Fruit fly (Drosophila melanogaster): ENCODE data around the gene CecC.

Gene CecC

DNA sequence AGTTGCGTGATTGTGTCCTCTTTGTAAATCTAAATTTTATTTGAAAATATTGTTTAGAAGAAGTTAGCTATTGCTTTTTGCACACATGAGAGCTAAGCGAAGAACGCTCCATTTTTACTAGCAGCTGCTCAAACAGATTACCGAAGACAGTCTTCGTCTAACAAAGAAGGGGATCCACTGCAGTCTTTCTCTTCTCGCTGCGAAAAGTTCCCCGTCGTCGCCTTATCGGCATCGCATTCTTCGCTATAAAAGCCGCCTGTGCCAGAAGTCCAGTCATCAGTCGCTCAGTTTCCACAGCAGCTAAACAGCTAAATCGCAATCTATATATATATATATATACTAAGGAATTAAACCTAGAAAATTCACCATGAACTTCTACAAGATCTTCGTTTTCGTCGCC lies at the start of gene CecC:
TSS of gene CecC (plus strand) at position 275 of the 400 bp plus-strand sequence.
- no peak for TF ChIP-seq CG17801 (GFP tag; optimal IDR thresholded peaks at IDR 0.05; ENCODE audit: partially characterized antibody)

DNA sequence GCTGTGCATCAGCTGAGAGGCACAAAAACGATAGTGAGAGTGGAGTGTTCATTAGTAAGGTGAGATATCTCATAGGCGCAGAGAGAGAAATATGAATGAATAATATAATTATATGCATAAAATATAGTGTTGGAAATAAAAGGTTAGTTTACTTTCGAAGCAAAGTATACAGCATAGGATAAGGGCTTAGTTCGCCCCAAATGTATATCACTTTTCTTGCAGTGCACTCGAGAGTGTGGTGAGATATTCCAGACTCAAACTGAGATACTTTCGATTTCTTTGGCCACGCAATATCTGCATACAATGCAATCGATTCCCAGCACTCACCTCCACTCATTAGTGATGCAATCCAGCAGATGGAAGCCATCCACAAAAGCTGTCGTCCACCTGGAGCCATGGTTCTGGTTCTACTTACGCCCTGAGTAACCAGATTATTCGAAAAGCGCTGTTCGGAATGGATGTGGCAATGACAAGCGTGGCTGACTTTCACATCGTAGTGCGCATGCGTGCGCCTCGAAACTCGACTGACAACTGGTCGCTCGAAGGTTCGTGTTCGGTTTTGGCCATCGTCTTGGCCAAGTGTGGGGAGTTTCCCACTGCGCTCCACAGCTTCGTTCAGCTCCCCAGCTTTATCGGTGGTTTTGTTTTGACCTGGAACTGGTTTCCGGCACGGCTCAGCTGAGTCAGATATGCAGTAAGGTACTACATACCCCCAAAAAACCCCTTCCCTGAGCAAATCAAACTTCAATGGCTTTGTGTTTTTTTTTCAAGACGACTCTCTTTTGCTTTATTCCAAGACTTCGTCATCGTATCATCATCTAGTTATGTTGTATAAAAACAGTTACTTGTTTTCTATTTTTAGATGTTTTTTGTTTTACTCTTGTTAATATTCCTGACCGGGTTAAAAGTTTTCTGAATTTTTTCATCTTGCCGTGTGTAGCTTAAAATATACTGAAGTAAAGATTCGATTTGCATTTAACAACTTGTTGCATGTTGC lies 45.3 kb upstream of the CecC start, which contains the start of gene Rsod:
TSS of gene Rsod (minus strand) at position 537 of the 997 bp plus-strand sequence.
- no peak for TF ChIP-seq CG17801 (GFP tag; optimal IDR thresholded peaks at IDR 0.05; ENCODE audit: partially characterized antibody)

DNA sequence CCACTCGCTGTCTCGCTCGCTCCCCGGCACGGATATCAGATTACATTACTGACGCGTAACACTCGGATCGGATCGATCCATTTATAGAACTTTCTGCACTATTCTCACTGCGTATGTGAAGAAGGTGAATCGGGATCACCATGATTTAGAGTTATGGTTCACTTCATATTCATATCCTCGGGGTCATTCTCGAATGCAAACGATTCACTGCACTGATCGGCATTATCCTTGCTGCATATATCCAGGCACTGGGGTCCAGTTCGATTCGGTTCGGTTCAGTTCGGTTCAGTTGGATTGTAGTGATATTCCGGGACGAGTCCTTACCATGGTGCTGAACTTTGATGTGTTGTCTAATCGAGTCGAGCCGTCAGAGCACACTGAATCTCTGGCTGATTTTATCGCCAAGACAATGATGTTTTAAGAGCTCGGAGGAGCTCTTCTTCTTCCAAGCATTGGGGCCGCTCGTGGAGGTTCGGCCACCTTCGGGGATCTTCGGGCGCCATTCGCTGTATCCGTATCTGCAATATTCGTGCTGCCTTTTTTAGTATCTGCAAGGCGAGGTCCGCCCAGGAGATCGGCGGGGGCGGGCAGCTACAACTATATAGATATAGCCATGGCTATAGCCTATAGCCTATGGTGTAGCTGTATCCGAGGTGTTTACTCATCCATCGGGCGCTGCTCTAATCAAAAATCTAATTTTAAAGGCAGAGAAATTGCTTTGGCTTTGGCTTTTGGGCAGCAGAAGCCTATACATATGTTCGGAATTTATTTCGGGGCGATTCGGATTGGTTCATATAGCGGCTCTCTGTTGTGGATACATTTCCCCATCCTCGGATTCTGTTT lies 41.9 kb upstream of the CecC start, which contains the start of gene Mlc2:
TSS of gene Mlc2 (minus strand) at position 392 of the 843 bp plus-strand sequence.
- TF ChIP-seq CG17801 (GFP tag; optimal IDR thresholded peaks at IDR 0.05; ENCODE audit: partially characterized antibody) = no peak

DNA sequence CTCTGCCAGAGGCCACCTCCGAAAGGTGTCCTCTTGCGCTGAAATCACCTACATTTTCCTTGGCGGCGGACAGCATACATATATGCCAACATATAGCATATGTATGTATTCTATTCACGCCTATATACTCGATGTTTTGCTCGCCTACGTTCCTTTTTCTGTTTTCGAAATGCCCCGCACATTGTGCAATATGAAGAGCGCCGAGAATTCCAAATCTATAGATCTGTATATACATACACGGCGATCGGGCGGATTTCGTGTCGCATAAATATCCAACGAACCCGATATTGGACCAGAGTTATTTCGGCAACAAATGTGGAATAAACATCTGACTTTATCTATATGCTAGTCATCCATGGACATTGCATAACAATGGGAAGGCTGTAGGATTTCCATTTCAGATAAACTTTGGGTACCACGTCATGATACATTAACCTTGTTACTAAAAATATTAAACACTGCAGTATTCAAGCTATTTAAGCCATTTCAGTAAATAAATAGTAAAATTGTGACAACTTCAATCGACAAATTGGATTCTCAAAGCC lies 41.2 kb upstream of the CecC start:
- no peak for TF ChIP-seq CG17801 (GFP tag; optimal IDR thresholded peaks at IDR 0.05; ENCODE audit: partially characterized antibody)

DNA sequence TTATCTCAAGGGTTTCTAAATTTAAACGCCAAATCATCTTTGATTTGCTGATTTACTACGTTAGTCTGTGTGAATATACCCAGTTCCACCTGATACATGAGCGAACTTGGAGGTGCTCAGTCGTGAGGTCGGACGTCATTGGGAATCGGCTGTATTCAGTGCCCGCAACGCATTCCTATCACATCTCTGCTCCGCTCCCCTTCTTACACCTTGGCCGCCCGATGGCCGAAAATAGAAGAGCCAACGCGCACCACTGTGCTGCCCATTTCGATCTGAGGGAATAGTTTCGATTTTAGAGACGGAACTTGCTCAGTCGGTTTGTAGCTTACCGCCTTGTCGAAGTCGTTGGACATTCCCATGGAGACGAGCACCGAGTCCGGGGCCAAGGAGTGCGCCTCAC lies 40.0 kb upstream of the CecC start:
- no peak for TF ChIP-seq CG17801 (GFP tag; optimal IDR thresholded peaks at IDR 0.05; ENCODE audit: partially characterized antibody)

DNA sequence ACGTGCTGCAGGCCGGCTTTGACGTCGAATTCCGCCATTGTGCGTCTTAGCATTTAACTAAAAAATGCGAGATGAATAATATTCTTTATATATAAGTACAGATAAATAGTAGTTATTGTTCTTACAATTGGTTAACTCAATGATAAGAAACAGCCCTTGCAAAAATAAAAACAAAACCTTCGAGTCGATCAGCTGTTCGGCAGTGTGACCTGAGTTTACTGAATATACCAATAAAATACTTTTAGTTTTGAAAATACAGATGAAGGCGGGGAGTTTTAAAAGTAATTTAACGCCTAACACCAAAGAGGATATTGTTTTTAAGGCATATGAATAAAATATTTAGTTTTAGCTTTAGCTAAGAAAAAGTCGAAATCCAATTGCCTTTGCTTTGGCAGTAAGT lies 38.8 kb upstream of the CecC start, which contains the start of the genes CG1983 and CG15530:
TSS of gene CG1983 (minus strand) at position 207 of the 400 bp plus-strand sequence.
TSS of gene CG15530 (plus strand) at position 384 of the 400 bp plus-strand sequence.
- TF ChIP-seq CG17801 (GFP tag; optimal IDR thresholded peaks at IDR 0.05; ENCODE audit: partially characterized antibody) = no peak

DNA sequence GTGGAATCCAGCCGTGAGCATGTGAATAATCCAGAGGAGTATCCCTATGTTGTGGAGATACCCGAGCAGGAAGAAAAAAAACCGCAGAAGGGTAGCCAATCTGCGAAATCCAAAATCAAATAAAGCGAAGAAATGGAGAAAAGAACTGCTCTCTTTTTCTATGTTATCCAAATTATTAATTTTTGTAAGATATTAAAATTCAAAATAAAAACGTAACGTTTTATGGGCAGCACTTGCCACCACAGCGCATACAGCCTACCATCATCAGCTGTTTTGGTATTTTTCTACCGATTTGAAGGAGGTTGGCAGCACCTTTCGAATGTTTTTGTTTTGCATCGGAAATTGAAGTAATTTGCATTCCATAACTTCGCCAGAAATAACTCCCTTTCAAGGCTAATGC lies 36.4 kb upstream of the CecC start, which contains the start of gene Bet5:
TSS of gene Bet5 (plus strand) at position 299 of the 400 bp plus-strand sequence.
- TF ChIP-seq CG17801 (GFP tag; optimal IDR thresholded peaks at IDR 0.05; ENCODE audit: partially characterized antibody) = no peak

DNA sequence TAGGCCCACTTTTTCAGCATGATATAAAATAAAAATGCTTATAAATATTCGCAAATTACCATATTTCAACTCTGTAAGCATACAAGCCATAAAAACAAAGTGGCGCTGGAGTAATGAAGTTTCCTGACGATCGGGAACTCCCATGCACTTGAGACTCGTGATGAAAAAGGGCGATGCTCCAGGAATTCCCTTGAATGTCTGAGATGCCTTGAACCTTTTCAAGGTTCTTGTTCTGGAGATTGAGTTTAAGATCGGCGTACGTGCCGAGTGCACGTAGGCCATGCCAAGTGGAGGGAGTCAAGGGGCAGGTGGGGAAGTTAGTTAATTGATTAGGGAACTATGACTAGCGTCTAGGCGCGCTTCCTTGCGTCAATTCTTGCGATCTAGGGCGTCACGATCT lies 32.4 kb upstream of the CecC start:
- no peak for TF ChIP-seq CG17801 (GFP tag; optimal IDR thresholded peaks at IDR 0.05; ENCODE audit: partially characterized antibody)

DNA sequence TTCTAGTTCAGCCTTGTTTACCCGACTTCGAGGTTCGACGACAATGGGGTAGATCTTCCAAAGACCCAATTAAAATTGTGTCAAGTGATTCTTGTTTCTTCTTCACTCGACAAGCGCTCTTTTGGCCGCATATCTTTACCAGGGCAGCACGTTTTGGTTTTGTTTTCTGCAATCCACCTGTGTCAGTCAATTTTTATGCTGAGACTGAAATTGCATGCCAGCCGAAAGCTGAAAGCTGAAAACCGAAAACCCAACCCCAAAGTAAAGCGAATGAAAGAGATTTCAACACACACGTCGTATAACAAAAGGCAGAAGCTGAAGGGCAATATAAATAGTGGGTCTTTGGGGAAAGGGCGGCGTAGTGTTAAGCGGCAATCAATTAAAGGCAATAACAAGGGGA lies 26.9 kb upstream of the CecC start:
- TF ChIP-seq CG17801 (GFP tag; optimal IDR thresholded peaks at IDR 0.05; ENCODE audit: partially characterized antibody) = peak; percentile 14

DNA sequence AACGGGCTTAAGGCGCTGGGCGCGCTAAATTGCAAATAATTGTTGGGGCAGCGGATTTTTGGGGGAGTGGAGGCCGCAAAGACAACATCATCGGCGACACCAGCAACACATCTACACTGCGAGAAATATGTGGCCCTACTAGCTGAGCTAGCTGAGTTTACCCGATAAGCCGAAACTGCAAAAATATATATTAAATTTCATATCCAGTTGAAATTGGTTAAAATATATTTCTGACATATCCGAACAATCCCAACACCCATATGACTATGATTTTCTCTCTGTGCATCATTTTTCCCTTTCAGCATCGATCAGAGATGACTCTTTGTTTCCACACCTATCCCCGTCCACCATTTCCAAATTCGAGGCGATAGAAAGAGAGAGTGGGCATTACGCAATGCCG lies 26.4 kb upstream of the CecC start:
- TF ChIP-seq CG17801 (GFP tag; optimal IDR thresholded peaks at IDR 0.05; ENCODE audit: partially characterized antibody) = no peak

DNA sequence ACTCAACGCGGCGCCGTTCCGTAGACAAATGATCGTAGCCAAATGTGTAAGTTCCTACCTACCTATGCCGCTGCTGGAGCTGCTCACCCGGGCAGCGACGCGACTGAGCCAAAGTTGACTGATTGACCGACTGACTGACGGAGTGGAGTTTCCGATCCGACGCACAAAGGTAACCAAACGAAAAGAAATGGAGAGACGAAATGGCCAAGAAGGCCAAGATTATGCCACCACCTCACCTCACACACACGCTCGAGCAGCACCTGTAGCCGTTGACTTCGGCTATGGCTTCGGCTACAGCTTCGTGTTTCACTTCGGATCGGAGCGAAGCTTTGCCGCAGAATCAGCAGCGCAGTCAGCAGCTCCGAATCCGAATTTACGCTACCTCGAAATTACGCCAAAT lies 25.2 kb upstream of the CecC start, which contains the start of gene CG9747:
TSS of gene CG9747 (minus strand) at position 206 of the 400 bp plus-strand sequence.
- TF ChIP-seq CG17801 (GFP tag; optimal IDR thresholded peaks at IDR 0.05; ENCODE audit: partially characterized antibody) = no peak

DNA sequence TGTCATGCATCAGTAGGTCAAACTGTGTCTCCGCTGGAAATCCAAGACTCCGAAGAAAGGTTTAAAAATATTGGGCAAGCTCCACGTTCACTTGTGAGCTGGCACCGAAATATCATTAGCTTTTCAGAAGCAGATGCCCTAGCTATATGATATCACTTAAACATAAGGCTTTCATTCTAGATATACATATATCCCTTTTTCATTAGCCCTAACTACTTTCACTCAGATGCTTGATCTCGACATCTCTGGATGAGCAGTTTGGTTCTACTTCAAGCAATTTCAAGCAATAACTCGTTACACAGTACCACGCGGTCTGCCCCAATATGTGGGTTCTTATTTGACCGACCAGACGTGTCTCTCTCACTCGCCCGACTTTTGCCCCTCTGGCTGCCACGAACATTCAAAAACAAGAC lies 24.8 kb upstream of the CecC start:
- TF ChIP-seq CG17801 (GFP tag; optimal IDR thresholded peaks at IDR 0.05; ENCODE audit: partially characterized antibody) = peak; percentile 45

DNA sequence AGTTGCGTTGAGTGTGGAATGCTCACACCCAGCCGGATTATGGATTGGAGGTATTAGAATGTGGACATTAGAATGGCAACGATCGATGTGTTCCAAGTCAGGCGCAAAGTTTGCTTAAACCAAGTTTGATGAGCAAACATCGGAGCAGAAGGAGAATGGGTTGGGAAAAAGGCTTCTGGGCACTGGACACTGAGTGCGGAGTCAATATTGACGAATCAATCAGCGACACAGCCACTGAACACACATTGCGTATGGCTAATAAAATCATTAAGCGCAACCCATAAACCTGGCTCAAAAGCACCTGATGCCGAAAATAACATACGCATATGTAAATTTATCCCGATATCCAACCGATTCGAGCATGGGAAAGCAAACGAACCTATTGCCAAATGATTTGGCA lies 22.5 kb upstream of the CecC start:
- TF ChIP-seq CG17801 (GFP tag; optimal IDR thresholded peaks at IDR 0.05; ENCODE audit: partially characterized antibody) = no peak

DNA sequence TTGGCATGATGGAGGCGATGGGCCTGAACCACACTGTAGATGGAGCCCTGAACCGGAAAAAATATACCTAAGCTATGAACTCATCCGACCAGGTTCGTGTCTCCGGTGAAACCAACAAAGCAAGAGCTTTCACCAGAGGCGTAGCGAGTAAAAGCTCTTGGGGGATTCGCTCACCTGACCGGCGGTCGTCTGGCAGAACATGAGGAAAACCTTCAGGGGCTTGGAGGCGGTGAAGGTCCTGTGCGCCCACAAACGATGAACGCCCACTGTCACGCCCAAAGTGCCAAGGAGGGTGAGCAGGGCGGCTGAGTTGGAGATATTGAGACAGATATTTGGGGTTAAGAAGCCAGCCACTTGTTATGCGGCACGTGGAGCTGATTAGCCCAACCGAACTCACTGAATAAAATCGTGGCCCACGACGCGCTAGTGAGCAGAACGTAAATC lies 20.7 kb upstream of the CecC start:
- TF ChIP-seq CG17801 (GFP tag; optimal IDR thresholded peaks at IDR 0.05; ENCODE audit: partially characterized antibody) = peak; percentile 59

DNA sequence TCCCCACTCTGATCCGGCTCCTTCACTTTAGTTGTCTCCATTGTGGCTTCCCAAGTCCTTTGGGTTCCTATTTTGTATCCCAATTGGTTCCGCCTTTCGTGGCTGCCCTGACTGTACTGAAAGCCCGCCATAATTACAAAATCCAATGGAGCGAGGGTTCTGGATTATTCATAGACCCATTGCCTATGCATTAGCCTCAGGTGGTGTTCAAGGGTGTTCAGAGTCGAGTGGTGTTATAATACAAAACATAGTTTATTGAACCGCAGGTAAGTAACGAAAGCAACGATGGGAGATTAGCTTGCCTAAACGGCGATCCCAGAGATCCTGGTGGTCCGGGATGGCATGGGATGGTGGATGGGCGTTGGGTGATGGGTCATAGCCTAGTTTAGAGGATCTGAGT lies 20.2 kb upstream of the CecC start, which contains the start of gene CG15531:
TSS of gene CG15531 (minus strand) at position 101 of the 400 bp plus-strand sequence.
- TF ChIP-seq CG17801 (GFP tag; optimal IDR thresholded peaks at IDR 0.05; ENCODE audit: partially characterized antibody) = no peak

Measured in ovary, adult (tissue).